Worm (Caenorhabditis elegans) whole organism, L2 larva: Measurements from ENCODE around the gene T12D8.9.

Experiments
- lin-11 ChIP-seq: fragments of 150-350 bp; sonication (generic microtip); optimal IDR thresholded peaks from 2 replicates; lab custom pipeline; 2014; ENCODE audit warnings: missing biosample characterization, missing genetic modification characterization, inconsistent platforms, mixed read lengths
- lin-13 ChIP-seq: fragments of 150-350 bp; optimal IDR thresholded peaks from 2 replicates; lab custom pipeline; 2014; ENCODE audit warnings: missing biosample characterization, missing genetic modification reagents, missing genetic modification characterization
- nhr-129 ChIP-seq: fragments of 150-350 bp; optimal IDR thresholded peaks from 2 replicates; lab custom pipeline; 2014; ENCODE audit warnings: missing biosample characterization, missing genetic modification characterization

- TF ChIP-seq lin-13, result no peak
- no peak for TF ChIP-seq lin-11 (tag; lab: Kevin White, UChicago)
- TF ChIP-seq nhr-129 (tag; lab: Kevin White, UChicago), result peak; percentile 10
Observed at ce11 chrIII:13635730-13636360, 18.9 kb downstream of the T12D8.9 start.
